Fruit fly (Drosophila melanogaster): ENCODE data around the gene Ptp61F.

Gene Ptp61F

DNA sequence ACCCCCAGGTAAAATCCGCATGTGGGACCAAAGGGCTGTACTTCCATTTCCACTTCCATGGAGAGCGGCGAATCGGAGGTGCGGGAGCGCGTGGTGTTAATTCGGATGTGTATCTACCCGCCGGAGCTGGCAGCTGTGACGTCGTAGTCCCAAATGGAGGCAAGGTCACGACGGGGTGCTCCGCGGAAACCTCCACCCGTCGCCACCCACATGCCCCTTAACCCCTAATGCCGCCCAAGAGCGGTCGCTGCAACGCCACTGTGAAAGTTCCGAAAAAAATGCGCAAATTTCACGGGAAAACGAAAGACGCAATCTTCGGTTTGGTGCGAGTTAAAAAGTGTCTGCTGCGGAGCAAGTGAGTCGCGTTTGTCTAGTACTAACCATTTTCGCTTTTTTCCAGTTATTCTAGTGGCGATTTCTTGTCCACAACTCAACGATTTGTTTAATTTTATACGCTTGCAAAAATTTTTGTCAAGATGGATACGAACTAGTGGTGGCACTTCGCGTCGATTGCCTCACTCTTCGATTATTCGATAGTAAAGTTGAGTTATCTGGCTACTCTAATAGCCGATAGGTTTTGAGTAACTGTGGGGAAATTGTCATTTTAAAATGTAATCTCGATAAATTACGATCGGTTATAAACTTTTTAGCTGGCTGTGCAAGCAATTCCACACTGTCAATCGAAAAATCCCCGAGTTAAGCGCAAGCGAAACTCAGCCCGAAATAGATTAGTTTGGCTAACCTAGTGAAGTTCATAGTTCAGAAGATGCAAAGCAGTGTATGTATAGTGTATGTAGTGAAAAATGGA, 27.2 kb upstream of the Ptp61F start, which contains the start of the genes hfp and Psa (continued):
- TF ChIP-seq hkb (optimal IDR thresholded peaks at IDR 0.05) (no peak), hkb (GFP tag; IDR thresholded peaks at IDR 0.05) (no peak), Bgb (GFP tag; IDR thresholded peaks at IDR 0.05; ENCODE audit: partially characterized antibody) (peak; percentile 68), CG7271 (tag; optimal IDR thresholded peaks at IDR 0.05) (peak; percentile 53), bowl (GFP tag; IDR thresholded peaks at IDR 0.05) (no peak), Scr (GFP tag; IDR thresholded peaks at IDR 0.05; ENCODE audit: partially characterized antibody) (peak; percentile 63), Xrp1 (GFP tag; IDR thresholded peaks at IDR 0.05) (no peak), CG11560 (tag; IDR thresholded peaks at IDR 0.05) (peak; percentile 98), CG15514 (GFP tag; optimal IDR thresholded peaks at IDR 0.05) (peak; percentile 60), CG6791 (GFP tag; IDR thresholded peaks at IDR 0.05; ENCODE audit: partially characterized antibody) (peak; percentile 86), Elba2 (GFP tag; optimal IDR thresholded peaks at IDR 0.05) (no peak), Stat92E (GFP tag; optimal IDR thresholded peaks at IDR 0.05) (peak in 1 of 3 experiments; percentile 73), BEAF-32 (GFP tag; optimal IDR thresholded peaks at IDR 0.05) (peak; percentile 60), CG32767 (GFP tag; IDR thresholded peaks at IDR 0.05) (peak; percentile 67), Neu2 (GFP tag; optimal IDR thresholded peaks at IDR 0.05; ENCODE audit: borderline replicate concordance) (peak; percentile 67), CG7786 (GFP tag; optimal IDR thresholded peaks at IDR 0.05) (no peak), grau (tag; optimal IDR thresholded peaks at IDR 0.05) (peak; percentile 7), CG34422 (GFP tag; IDR thresholded peaks at IDR 0.05) (peak; percentile 46; the same call in 1 of the 3 replicates), Doc3 (GFP tag; IDR thresholded peaks at IDR 0.05; ENCODE audit: partially characterized antibody) (peak; percentile 67; the same call in 2 of the 3 replicates), CG8478 (optimal IDR thresholded peaks at IDR 0.05) (no peak), CG43689 (GFP tag; IDR thresholded peaks at IDR 0.05) (no peak), CG3995 (GFP tag; optimal IDR thresholded peaks at IDR 0.05) (peak; percentile 90), CG2116 (GFP tag; optimal IDR thresholded peaks at IDR 0.05) (peak; percentile 66), CG16813 (GFP tag; IDR thresholded peaks at IDR 0.05; ENCODE audit: partially characterized antibody) (peak; percentile 70), nau (GFP tag; optimal IDR thresholded peaks at IDR 0.05) (no peak), Hsf (GFP tag; optimal IDR thresholded peaks at IDR 0.05) (no peak), mld (GFP tag; IDR thresholded peaks at IDR 0.05; ENCODE audit: partially characterized antibody) (peak; percentile 9; the same call in 1 of the 3 replicates), Opbp (GFP tag; IDR thresholded peaks at IDR 0.05; ENCODE audit: partially characterized antibody) (peak; percentile 76; the same call in 2 of the 3 replicates), Ets97D (GFP tag; optimal IDR thresholded peaks at IDR 0.05) (peak; percentile 46), CG10321 (GFP tag; IDR thresholded peaks at IDR 0.05) (no peak), Dref (GFP tag; IDR thresholded peaks at IDR 0.05) (peak; percentile 92), CG42726 (GFP tag; IDR thresholded peaks at IDR 0.05; ENCODE audit: partially characterized antibody) (peak; percentile 12; the same call in 1 of the 2 replicates), bbx (GFP tag; IDR thresholded peaks at IDR 0.05; ENCODE audit: partially characterized antibody) (peak; percentile 83), Myb (GFP tag; optimal IDR thresholded peaks at IDR 0.05) (peak; percentile 82), CG2712 (tag; optimal IDR thresholded peaks at IDR 0.05) (peak; percentile 4), ftz-f1 (GFP tag; optimal IDR thresholded peaks at IDR 0.05) (peak; percentile 45), D19A (tag; optimal IDR thresholded peaks at IDR 0.05) (peak; percentile 18), Dip2 (GFP tag; IDR thresholded peaks at IDR 0.05) (no peak), chinmo (GFP tag; IDR thresholded peaks at IDR 0.05; ENCODE audit: partially characterized antibody) (peak; percentile 73; the same call in 3 of the 4 replicates), CG4617 (GFP tag; optimal IDR thresholded peaks at IDR 0.05; ENCODE audit: borderline replicate concordance) (peak; percentile 61), CG34224 (GFP tag; IDR thresholded peaks at IDR 0.05; ENCODE audit: partially characterized antibody) (peak; percentile 77), sens (GFP tag) (peak; percentile 14), trem (tag; optimal IDR thresholded peaks at IDR 0.05) (peak; percentile 54), gfzf (GFP tag; optimal IDR thresholded peaks at IDR 0.05) (peak; percentile 30), pfk (GFP tag; optimal IDR thresholded peaks at IDR 0.05) (peak; percentile 14), CrebB (tag; optimal IDR thresholded peaks at IDR 0.05) (peak; percentile 37), CG1832 (GFP tag; optimal IDR thresholded peaks at IDR 0.05) (peak; percentile 5)

All from whole organism, embryonic.